Fruit fly (Drosophila melanogaster) whole organism, prepupa: ENCODE data around the gene wapl.

Experiments
- CG10669 ChIP-seq: fragments of 200-800 bp; sonication (Bioruptor generic); optimal IDR thresholded peaks from 3 replicates; lab custom pipeline; 2018; ENCODE audit warnings: missing biosample characterization, mild to moderate bottlenecking, missing genetic modification characterization, moderate library complexity
- CG11294 ChIP-seq: fragments of 200-800 bp; sonication (Bioruptor generic); IDR thresholded peaks from 2 replicates; pipeline ENCODE4 v1.3.6; 2022; ENCODE audit warnings: missing biosample characterization, missing genetic modification characterization
- CG11902 ChIP-seq: fragments of 200-800 bp; sonication (Bioruptor generic); optimal IDR thresholded peaks from 3 replicates; lab custom pipeline; 2016; ENCODE audit warnings: missing biosample characterization, missing genetic modification characterization
- CG15336 ChIP-seq: fragments of 200-800 bp; sonication (Bioruptor generic); IDR thresholded peaks from 2 replicates; pipeline ENCODE4 v1.3.6; 2022; ENCODE audit warnings: missing biosample characterization, missing genetic modification characterization
- CG1621 ChIP-seq: fragments of 200-800 bp; sonication (Bioruptor generic); optimal IDR thresholded peaks from 3 replicates; lab custom pipeline; 2018; ENCODE audit warnings: missing biosample characterization, mild to moderate bottlenecking, missing genetic modification characterization
- CG16779 ChIP-seq: fragments of 200-800 bp; sonication (Bioruptor generic); optimal IDR thresholded peaks from 3 replicates; lab custom pipeline; 2017; ENCODE audit warnings: missing biosample characterization, mild to moderate bottlenecking, missing genetic modification characterization
- CG3032 ChIP-seq: fragments of 200-800 bp; optimal IDR thresholded peaks from 2 replicates; lab custom pipeline; 2019; ENCODE audit warnings: missing biosample characterization, mild to moderate bottlenecking, missing genetic modification characterization, moderate library complexity
- CG32006 ChIP-seq: fragments of 200-800 bp; sonication (Bioruptor generic); optimal IDR thresholded peaks from 3 replicates; lab custom pipeline; 2017; ENCODE audit warnings: missing biosample characterization, mild to moderate bottlenecking, missing genetic modification characterization
- CG34406 ChIP-seq: fragments of 200-800 bp; sonication (Bioruptor generic); optimal IDR thresholded peaks from 3 replicates; lab custom pipeline; 2016; ENCODE audit warnings: missing biosample characterization, missing genetic modification characterization
- CG3919 ChIP-seq: fragments of 200-800 bp; sonication (Bioruptor generic); optimal IDR thresholded peaks from 3 replicates; lab custom pipeline; 2016; ENCODE audit warnings: missing biosample characterization, missing genetic modification characterization
- CG4318 ChIP-seq: fragments of 200-800 bp; sonication (Bioruptor generic); optimal IDR thresholded peaks from 3 replicates; lab custom pipeline; 2017; ENCODE audit warnings: missing biosample characterization, mild to moderate bottlenecking, missing genetic modification characterization
- CG6163 ChIP-seq: fragments of 200-800 bp; sonication (Bioruptor generic); IDR thresholded peaks from 3 replicates; pipeline ENCODE4 v1.3.6; 2022; ENCODE audit warnings: missing biosample characterization, missing genetic modification characterization
- CG6276 ChIP-seq: fragments of 200-800 bp; sonication (Bioruptor generic); optimal IDR thresholded peaks from 2 replicates; lab custom pipeline; 2017; ENCODE audit warnings: missing biosample characterization, mild to moderate bottlenecking, missing genetic modification characterization
- CG6792 ChIP-seq: fragments of 200-800 bp; sonication (Bioruptor generic); optimal IDR thresholded peaks from 3 replicates; lab custom pipeline; 2016; ENCODE audit warnings: missing biosample characterization, missing genetic modification characterization
- CG6808 ChIP-seq: fragments of 200-800 bp; sonication (Bioruptor generic); optimal IDR thresholded peaks from 3 replicates; lab custom pipeline; 2017; ENCODE audit warnings: missing biosample characterization, missing genetic modification characterization, mild to moderate bottlenecking, moderate library complexity, missing genetic modification reagents
- CG6854 ChIP-seq: fragments of 200-800 bp; sonication (Bioruptor generic); optimal IDR thresholded peaks from 2 replicates; lab custom pipeline; 2017; ENCODE audit warnings: missing biosample characterization, mild to moderate bottlenecking, missing genetic modification characterization
- CG7368 ChIP-seq: fragments of 200-800 bp; sonication (Bioruptor generic); optimal IDR thresholded peaks from 3 replicates; lab custom pipeline; 2016; ENCODE audit warnings: missing biosample characterization, missing genetic modification characterization
- CG8119 ChIP-seq: fragments of 200-800 bp; sonication (Bioruptor generic); IDR thresholded peaks from 3 replicates; pipeline ENCODE4 v1.3.6; 2022; ENCODE audit warnings: missing biosample characterization, missing genetic modification characterization
- CG8319 ChIP-seq: fragments of 200-800 bp; sonication (Bioruptor generic); optimal IDR thresholded peaks from 3 replicates; lab custom pipeline; 2016; ENCODE audit warnings: missing biosample characterization, missing genetic modification characterization
- CG8632 ChIP-seq: fragments of 200-800 bp; sonication (Bioruptor generic); optimal IDR thresholded peaks from 3 replicates; lab custom pipeline; 2016; ENCODE audit warnings: missing biosample characterization, missing genetic modification characterization
- CG9139 ChIP-seq: fragments of 200-800 bp; sonication (Bioruptor generic); optimal IDR thresholded peaks from 3 replicates; lab custom pipeline; 2017; ENCODE audit warnings: missing biosample characterization, mild to moderate bottlenecking, missing genetic modification characterization
- Eip75B ChIP-seq: fragments of 200-800 bp; sonication (Bioruptor generic); optimal IDR thresholded peaks from 3 replicates; lab custom pipeline; 2016; ENCODE audit warnings: missing biosample characterization, missing genetic modification characterization
- Eip78C ChIP-seq: fragments of 200-800 bp; sonication (Bioruptor generic); peaks from one replicate; lab custom pipeline; 2016; ENCODE audit warnings: missing biosample characterization, missing genetic modification characterization
- Eip93F ChIP-seq: fragments of 200-800 bp; sonication (Bioruptor generic); optimal IDR thresholded peaks from 2 replicates; lab custom pipeline; 2016; ENCODE audit warnings: missing biosample characterization, mild to moderate bottlenecking, missing genetic modification characterization
- Ets21C ChIP-seq: fragments of 200-800 bp; sonication (Bioruptor generic); optimal IDR thresholded peaks from 3 replicates; lab custom pipeline; 2016; ENCODE audit warnings: missing biosample characterization, missing genetic modification characterization
- Ets96B ChIP-seq: fragments of 200-800 bp; optimal IDR thresholded peaks from 2 replicates; lab custom pipeline; 2019; ENCODE audit warnings: missing biosample characterization, mild to moderate bottlenecking, missing genetic modification characterization, moderate library complexity
- Hr38 ChIP-seq: sonication (Bioruptor generic); optimal IDR thresholded peaks from 2 replicates; lab custom pipeline; 2016; ENCODE audit warnings: missing biosample characterization, missing genetic modification characterization
- Hr39 ChIP-seq: fragments of 200-800 bp; sonication (Bioruptor generic); optimal IDR thresholded peaks from 2 replicates; lab custom pipeline; 2016; ENCODE audit warnings: missing biosample characterization, missing genetic modification characterization
- Lpt ChIP-seq: fragments of 200-800 bp; sonication (Bioruptor generic); optimal IDR thresholded peaks from 3 replicates; lab custom pipeline; 2016; ENCODE audit warnings: missing biosample characterization, missing genetic modification characterization
- Met ChIP-seq: fragments of 200-800 bp; sonication (Bioruptor generic); optimal IDR thresholded peaks from 3 replicates; lab custom pipeline; 2016; ENCODE audit warnings: missing biosample characterization, missing genetic modification characterization
- Smox ChIP-seq: fragments of 200-800 bp; sonication (Bioruptor generic); optimal IDR thresholded peaks from 3 replicates; lab custom pipeline; 2016; ENCODE audit warnings: missing biosample characterization, missing genetic modification characterization
- Sox102F ChIP-seq: fragments of 200-800 bp; sonication (Bioruptor generic); optimal IDR thresholded peaks from 2 replicates; lab custom pipeline; 2016; ENCODE audit warnings: missing biosample characterization, mild to moderate bottlenecking, missing genetic modification characterization
- Sox14 ChIP-seq: fragments of 200-800 bp; sonication (Bioruptor generic); optimal IDR thresholded peaks from 3 replicates; lab custom pipeline; 2016; ENCODE audit warnings: missing biosample characterization, missing genetic modification characterization
- acj6 ChIP-seq: fragments of 200-800 bp; sonication (Bioruptor generic); optimal IDR thresholded peaks from 3 replicates; lab custom pipeline; 2016; ENCODE audit warnings: missing biosample characterization, missing genetic modification characterization
- dac ChIP-seq: fragments of 200-800 bp; sonication (Bioruptor generic); optimal IDR thresholded peaks from 2 replicates; lab custom pipeline; 2017; ENCODE audit warnings: missing biosample characterization, mild to moderate bottlenecking, missing genetic modification characterization
- dsx ChIP-seq: fragments of 200-800 bp; optimal IDR thresholded peaks from 3 replicates; lab custom pipeline; 2019; ENCODE audit warnings: missing biosample characterization, mild to moderate bottlenecking, missing genetic modification characterization, moderate library complexity; ENCODE audit not compliant: poor library complexity, severe bottlenecking
- esn ChIP-seq: fragments of 200-800 bp; sonication (Bioruptor generic); optimal IDR thresholded peaks from 2 replicates; lab custom pipeline; 2016; ENCODE audit warnings: missing biosample characterization, mild to moderate bottlenecking, missing genetic modification characterization, moderate library complexity
- fd59A ChIP-seq: fragments of 200-800 bp; sonication (Bioruptor generic); optimal IDR thresholded peaks from 2 replicates; lab custom pipeline; 2017; ENCODE audit warnings: missing biosample characterization, mild to moderate bottlenecking, missing genetic modification characterization, missing genetic modification reagents
- fkh ChIP-seq: fragments of 200-800 bp; sonication (Bioruptor generic); optimal IDR thresholded peaks from 3 replicates; lab custom pipeline; 2017; ENCODE audit warnings: missing biosample characterization, mild to moderate bottlenecking, missing genetic modification characterization, moderate library complexity
- lz ChIP-seq: fragments of 200-800 bp; sonication (Bioruptor generic); optimal IDR thresholded peaks from 3 replicates; lab custom pipeline; 2016; ENCODE audit warnings: missing biosample characterization, missing genetic modification characterization
- net ChIP-seq: fragments of 200-800 bp; sonication (Bioruptor generic); optimal IDR thresholded peaks from 3 replicates; lab custom pipeline; 2016; ENCODE audit warnings: missing biosample characterization, missing genetic modification characterization
- pdm3 ChIP-seq: fragments of 200-800 bp; sonication (Bioruptor generic); optimal IDR thresholded peaks from 3 replicates; lab custom pipeline; 2016; ENCODE audit warnings: missing biosample characterization, missing genetic modification characterization
- salr ChIP-seq, 2 experiments: fragments of 200-800 bp; sonication (Bioruptor generic); optimal IDR thresholded peaks; 3 replicates each; lab custom pipeline; 2016 to 2018; ENCODE audit warnings: missing biosample characterization in 2 of 2, missing genetic modification characterization in 2 of 2, mild to moderate bottlenecking in 1 of 2
- spab ChIP-seq: fragments of 200-800 bp; sonication (Bioruptor generic); optimal IDR thresholded peaks from 2 replicates; lab custom pipeline; 2017; ENCODE audit warnings: missing biosample characterization, mild to moderate bottlenecking, missing genetic modification characterization, missing genetic modification reagents
- topi ChIP-seq: fragments of 200-800 bp; sonication (Bioruptor generic); optimal IDR thresholded peaks from 3 replicates; lab custom pipeline; 2016; ENCODE audit warnings: missing biosample characterization, missing genetic modification characterization

The wapl gene

DNA sequence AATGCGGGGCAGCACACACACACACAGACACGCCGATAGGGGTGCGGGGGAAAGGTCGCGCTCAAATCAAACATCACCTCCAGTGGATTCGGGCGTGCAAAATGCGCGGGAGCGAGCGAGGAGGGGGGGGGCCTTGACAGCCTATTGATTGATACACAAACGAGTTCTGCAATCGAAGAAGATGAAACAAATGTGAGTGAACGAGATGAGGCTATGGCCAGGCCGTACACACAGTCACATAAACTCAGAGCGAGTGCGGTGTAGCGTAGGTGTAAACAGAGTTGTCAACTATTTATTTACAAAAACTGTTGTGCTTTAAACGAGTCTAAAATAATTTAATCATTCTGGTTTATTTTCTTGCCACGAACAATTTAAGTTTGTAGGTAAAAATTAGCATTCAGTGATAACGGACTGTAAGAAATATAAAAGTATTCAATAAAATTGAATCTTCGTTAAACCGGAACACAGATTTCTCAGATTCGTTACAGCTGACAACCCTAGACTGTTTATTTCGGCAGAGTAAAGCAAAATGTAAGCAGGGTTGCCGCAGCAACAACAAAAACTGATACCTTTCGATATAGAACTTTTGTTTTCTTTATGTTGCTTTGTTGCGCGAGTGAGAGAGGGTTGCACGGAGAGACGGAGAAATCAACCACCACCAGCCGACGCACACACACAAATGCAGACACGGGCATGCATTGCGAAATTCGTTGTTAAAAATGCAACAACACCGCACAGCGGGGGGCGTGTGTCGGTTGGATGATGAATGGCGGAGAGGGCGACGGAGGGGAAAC lies 23.6 kb downstream of the wapl start (continued):
- peak; percentile 87 for TF ChIP-seq CG8632 (GFP tag; lab: Kevin White, UChicago)
- peak; percentile 86 for TF ChIP-seq CG6854 (GFP tag; lab: Kevin White, UChicago)
- peak; percentile 83 for TF ChIP-seq CG8119
- peak; percentile 90 for TF ChIP-seq CG15336 (GFP tag; lab: Robert Waterston, UW)
- TF ChIP-seq CG6163 (GFP tag; lab: Robert Waterston, UW): peak; percentile 84
- TF ChIP-seq fkh (GFP tag; lab: Kevin White, UChicago): peak; percentile 43
- peak; percentile 92 for TF ChIP-seq Smox (GFP tag; lab: Kevin White, UChicago)
- TF ChIP-seq fd59A (GFP tag; lab: Kevin White, UChicago): peak; percentile 80
- TF ChIP-seq net (GFP tag; lab: Kevin White, UChicago): peak; percentile 85
- peak; percentile 91 for TF ChIP-seq CG10669 (GFP tag; lab: Kevin White, UChicago)
- peak; percentile 82 for TF ChIP-seq CG32006
- peak; percentile 71 for TF ChIP-seq Lpt (GFP tag; lab: Kevin White, UChicago)
- peak; percentile 93 for TF ChIP-seq Hr39 (GFP tag; lab: Kevin White, UChicago)
- TF ChIP-seq Ets21C: peak; percentile 90
- peak; percentile 94 for TF ChIP-seq lz (GFP tag; lab: Kevin White, UChicago)
- TF ChIP-seq CG11902 (GFP tag; lab: Kevin White, UChicago): peak; percentile 81
- peak; percentile 79 for TF ChIP-seq CG9139
- peak; percentile 28 for TF ChIP-seq dac (GFP tag; lab: Kevin White, UChicago)
- TF ChIP-seq Sox14: peak; percentile 92
- peak; percentile 81 for TF ChIP-seq CG3919

DNA sequence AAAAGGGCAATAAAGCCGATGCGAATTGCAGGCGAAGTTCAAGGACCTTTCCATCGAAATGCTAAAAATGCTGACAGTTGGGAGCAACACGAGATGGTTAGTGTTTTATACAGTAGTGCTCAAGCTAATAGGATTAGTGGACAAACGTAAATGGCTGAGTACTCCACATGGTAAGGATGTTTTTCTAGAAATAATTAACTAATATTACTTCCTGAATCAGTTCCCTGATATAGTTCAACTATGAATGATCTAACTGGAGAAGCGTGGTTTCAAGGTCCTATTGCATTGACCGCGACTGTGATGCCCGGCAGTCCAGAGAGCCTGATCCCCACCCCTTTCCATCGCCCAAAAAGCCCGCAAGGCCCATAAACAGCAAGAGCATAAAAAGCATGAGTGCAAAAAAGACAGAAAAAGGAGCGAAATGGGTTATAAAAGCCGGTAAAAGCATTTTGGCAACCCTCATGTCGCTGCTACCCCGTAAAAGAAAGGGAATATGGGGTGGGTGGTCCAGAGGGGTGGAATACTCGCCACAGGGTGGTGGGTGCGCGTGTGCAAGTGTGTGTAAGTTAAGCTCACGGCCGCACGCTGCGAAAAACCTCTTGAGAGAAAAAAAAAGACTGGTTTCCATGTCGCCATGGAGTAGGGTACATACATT lies 24.4 kb downstream of the wapl start:
- peak; percentile 69 for TF ChIP-seq CG9139
- TF ChIP-seq fkh (GFP tag; lab: Kevin White, UChicago): no peak
- peak; percentile 83 for TF ChIP-seq CG15336 (GFP tag; lab: Robert Waterston, UW)
- TF ChIP-seq CG34406 (GFP tag; lab: Kevin White, UChicago): peak; percentile 82
- TF ChIP-seq acj6 (GFP tag; lab: Kevin White, UChicago): peak; percentile 80
- TF ChIP-seq Hr39 (GFP tag; lab: Kevin White, UChicago): peak; percentile 92
- peak; percentile 67 for TF ChIP-seq CG6276
- TF ChIP-seq Smox (GFP tag; lab: Kevin White, UChicago): peak; percentile 92
- TF ChIP-seq dsx (GFP tag; lab: Kevin White, UChicago): peak; percentile 75
- TF ChIP-seq dac (GFP tag; lab: Kevin White, UChicago): peak; percentile 33
- peak; percentile 93 for TF ChIP-seq esn
- peak; percentile 82 for TF ChIP-seq Eip75B (GFP tag; lab: Kevin White, UChicago)
- TF ChIP-seq Ets96B (tag; lab: Kevin White, UChicago): peak; percentile 83
- TF ChIP-seq CG8632 (GFP tag; lab: Kevin White, UChicago): peak; percentile 77
- TF ChIP-seq Hr38 (GFP tag; lab: Kevin White, UChicago): no peak
- peak; percentile 90 for TF ChIP-seq Ets21C
- peak; percentile 91 for TF ChIP-seq lz (GFP tag; lab: Kevin White, UChicago)
- peak; percentile 92 for TF ChIP-seq Sox102F (GFP tag; lab: Kevin White, UChicago)
- TF ChIP-seq Eip93F: peak; percentile 72
- peak; percentile 72 for TF ChIP-seq CG4318
- TF ChIP-seq CG11294 (GFP tag; lab: Robert Waterston, UW): no peak
- peak; percentile 73 for TF ChIP-seq CG6808 (GFP tag; lab: Kevin White, UChicago)
- TF ChIP-seq topi (GFP tag; lab: Kevin White, UChicago): peak; percentile 92
- TF ChIP-seq Sox14: peak; percentile 88
- TF ChIP-seq CG7368 (GFP tag; lab: Kevin White, UChicago): peak; percentile 74
- peak; percentile 83 for TF ChIP-seq CG3919
- TF ChIP-seq fd59A (GFP tag; lab: Kevin White, UChicago): peak; percentile 76
- peak; percentile 58 to 77 for TF ChIP-seq salr (GFP tag; optimal IDR thresholded peaks at IDR 0.05; lab: Kevin White, UChicago)
- peak; percentile 96 for TF ChIP-seq Eip78C (GFP tag; lab: Kevin White, UChicago)
- TF ChIP-seq CG10669 (GFP tag; lab: Kevin White, UChicago): peak; percentile 82
- TF ChIP-seq CG8319 (GFP tag; lab: Kevin White, UChicago): peak; percentile 77
- TF ChIP-seq CG1621 (tag; lab: Kevin White, UChicago): peak; percentile 84
- peak; percentile 88 for TF ChIP-seq pdm3
- TF ChIP-seq CG3032 (tag; lab: Kevin White, UChicago): peak; percentile 78
- peak; percentile 38 for TF ChIP-seq CG16779
- TF ChIP-seq spab: peak; percentile 79
- peak; percentile 94 for TF ChIP-seq Met (GFP tag; lab: Kevin White, UChicago)
- peak; percentile 36 for TF ChIP-seq Lpt (GFP tag; lab: Kevin White, UChicago)
- peak; percentile 86 for TF ChIP-seq CG6792
